Worm (Caenorhabditis elegans) whole organism, mixed stage, embryonic: ENCODE data around the gene flp-26.
A peak's percentile ranks its signal among the peaks of the same experiment; 100 is the strongest.

Experiments
- M03D4.4 ChIP-seq: sonication (generic microtip); optimal IDR thresholded peaks from 2 replicates; lab custom pipeline; 2017; ENCODE audit warnings: mild to moderate bottlenecking, missing genetic modification characterization, missing compliant biosample characterization
- bed-3 ChIP-seq: fragments of 200-800 bp; sonication (Bioruptor generic); optimal IDR thresholded peaks from 3 replicates; lab custom pipeline; 2018; ENCODE audit warnings: mild to moderate bottlenecking, missing genetic modification characterization, moderate library complexity, missing compliant biosample characterization
- blmp-1 ChIP-seq: fragments of 150-350 bp; optimal IDR thresholded peaks from 2 replicates; lab custom pipeline; 2014; ENCODE audit warnings: missing biosample characterization, missing genetic modification characterization
- ceh-39 ChIP-seq: fragments of 150-350 bp; optimal IDR thresholded peaks from 2 replicates; lab custom pipeline; 2014; ENCODE audit warnings: missing biosample characterization, missing genetic modification characterization
- ceh-43 ChIP-seq: fragments of 200-800 bp; sonication (Bioruptor generic); optimal IDR thresholded peaks from 2 replicates; lab custom pipeline; 2018; ENCODE audit warnings: mild to moderate bottlenecking, missing genetic modification characterization, moderate library complexity, missing compliant biosample characterization
- ceh-83 ChIP-seq: fragments of 200-800 bp; sonication (Bioruptor generic); optimal IDR thresholded peaks from 2 replicates; lab custom pipeline; 2018; ENCODE audit warnings: mild to moderate bottlenecking, missing genetic modification characterization, missing compliant biosample characterization
- ces-1 ChIP-seq: fragments of 150-350 bp; optimal IDR thresholded peaks from 2 replicates; lab custom pipeline; 2014; ENCODE audit warnings: missing biosample characterization, missing genetic modification reagents, missing genetic modification characterization
- cnd-1 ChIP-seq: fragments of 200-800 bp; sonication (Bioruptor generic); optimal IDR thresholded peaks from 2 replicates; lab custom pipeline; 2018; ENCODE audit warnings: mild to moderate bottlenecking, missing genetic modification characterization, missing compliant biosample characterization
- drap-1 ChIP-seq: fragments of 200-800 bp; sonication (Bioruptor generic); optimal IDR thresholded peaks from 3 replicates; lab custom pipeline; 2018; ENCODE audit warnings: mild to moderate bottlenecking, missing genetic modification characterization, missing compliant biosample characterization
- elt-3 ChIP-seq: fragments of 150-350 bp; optimal IDR thresholded peaks from 2 replicates; lab custom pipeline; 2014; ENCODE audit warnings: missing biosample characterization, missing genetic modification characterization
- ham-2 ChIP-seq: fragments of 200-800 bp; sonication (Bioruptor generic); optimal IDR thresholded peaks from 2 replicates; lab custom pipeline; 2018; ENCODE audit warnings: mild to moderate bottlenecking, missing genetic modification characterization, missing compliant biosample characterization
- hlh-1 ChIP-seq: fragments of 150-350 bp; optimal IDR thresholded peaks from 2 replicates; lab custom pipeline; 2014; ENCODE audit warnings: missing biosample characterization, missing genetic modification reagents, missing genetic modification characterization
- lin-32 ChIP-seq: fragments of 200-800 bp; sonication (Bioruptor generic); optimal IDR thresholded peaks from 2 replicates; lab custom pipeline; 2018; ENCODE audit warnings: mild to moderate bottlenecking, missing genetic modification characterization, missing compliant biosample characterization
- lsy-2 ChIP-seq: fragments of 150-350 bp; optimal IDR thresholded peaks from 2 replicates; lab custom pipeline; 2014; ENCODE audit warnings: missing biosample characterization, missing genetic modification characterization
- mls-2 ChIP-seq: sonication (generic microtip); optimal IDR thresholded peaks from 2 replicates; lab custom pipeline; 2016; ENCODE audit warnings: mild to moderate bottlenecking, missing genetic modification characterization, moderate library complexity, missing compliant biosample characterization
- nhr-12 ChIP-seq: fragments of 150-350 bp; optimal IDR thresholded peaks from 2 replicates; lab custom pipeline; 2014; ENCODE audit warnings: missing biosample characterization, missing genetic modification characterization
- nhr-28 ChIP-seq: fragments of 150-350 bp; optimal IDR thresholded peaks from 2 replicates; lab custom pipeline; 2014; ENCODE audit warnings: missing biosample characterization, missing genetic modification characterization
- pha-4 ChIP-seq: fragments of 150-350 bp; optimal IDR thresholded peaks from 2 replicates; lab custom pipeline; 2018; ENCODE audit warnings: missing biosample characterization, missing genetic modification reagents, missing genetic modification characterization
- sem-2 ChIP-seq: fragments of 200-800 bp; sonication (Bioruptor generic); optimal IDR thresholded peaks from 2 replicates; lab custom pipeline; 2018; ENCODE audit warnings: mild to moderate bottlenecking, missing genetic modification characterization, missing compliant biosample characterization
- snpc-4 ChIP-seq: fragments of 150-350 bp; optimal IDR thresholded peaks from 2 replicates; lab custom pipeline; 2014; ENCODE audit warnings: missing biosample characterization, missing genetic modification characterization
- sptf-1 ChIP-seq: sonication (generic microtip); optimal IDR thresholded peaks from 2 replicates; lab custom pipeline; 2017; ENCODE audit warnings: mild to moderate bottlenecking, missing genetic modification characterization, moderate library complexity, missing compliant biosample characterization
- tbx-8 ChIP-seq: fragments of 200-800 bp; sonication (Bioruptor generic); optimal IDR thresholded peaks from 2 replicates; lab custom pipeline; 2018; ENCODE audit warnings: mild to moderate bottlenecking, missing genetic modification characterization, moderate library complexity, missing compliant biosample characterization
- unc-120 ChIP-seq: sonication (generic microtip); optimal IDR thresholded peaks from 2 replicates; lab custom pipeline; 2017; ENCODE audit warnings: missing genetic modification characterization, missing compliant biosample characterization; ENCODE audit not compliant: poor library complexity, severe bottlenecking
- unc-62 ChIP-seq: fragments of 150-350 bp; optimal IDR thresholded peaks from 2 replicates; lab custom pipeline; 2014; ENCODE audit warnings: missing biosample characterization, missing genetic modification reagents, missing genetic modification characterization
- zip-8 ChIP-seq: fragments of 150-350 bp; optimal IDR thresholded peaks from 2 replicates; lab custom pipeline; 2014; ENCODE audit warnings: missing biosample characterization, missing genetic modification characterization

Gene flp-26

DNA sequence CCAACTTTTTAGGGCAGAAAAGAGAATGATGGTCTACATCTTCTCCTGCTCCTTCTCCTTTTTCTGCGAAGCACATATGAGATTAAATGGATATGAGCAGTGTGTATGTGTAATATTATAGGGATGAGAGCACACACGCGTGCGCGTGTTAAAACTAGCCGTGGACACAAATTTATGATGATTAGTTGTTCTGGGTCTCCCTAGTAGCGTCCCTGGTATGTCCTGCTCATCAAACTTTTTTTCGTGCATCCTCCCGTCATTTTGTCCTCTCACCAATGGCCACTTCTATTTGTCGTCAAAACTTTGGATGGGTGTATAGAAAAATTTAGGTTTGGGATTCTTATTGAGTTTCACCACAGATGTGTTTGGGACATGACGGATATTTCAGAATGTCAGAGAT, 27.0 kb upstream of the flp-26 start:
- TF ChIP-seq lin-32, result no peak
- peak; percentile 15 for TF ChIP-seq ces-1 (GFP tag; lab: Kevin White, UChicago)

DNA sequence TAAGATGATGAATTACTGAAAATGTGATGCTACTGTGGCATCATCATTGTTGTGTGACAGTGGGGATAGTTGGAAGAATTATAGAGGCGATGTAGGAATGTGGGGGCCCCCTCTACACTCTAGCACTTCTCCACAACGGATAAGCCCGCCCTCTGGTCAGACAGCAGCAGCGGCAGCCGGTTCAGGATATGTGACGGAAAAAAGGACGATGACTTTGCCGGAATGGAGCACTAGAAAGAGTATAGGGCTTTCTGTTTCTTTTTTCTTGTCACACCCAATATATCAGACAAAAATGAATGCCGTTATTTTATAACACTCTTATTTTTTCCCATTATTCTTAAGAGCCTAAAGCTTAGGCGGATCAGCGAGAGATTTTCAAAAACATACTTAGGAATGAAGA, 23.5 kb upstream of the flp-26 start, which contains the start of gene tyra-2:
Gene tyra-2 (minus strand): TSS at position 101 of the 400 bp plus-strand sequence.
- TF ChIP-seq snpc-4 (no peak), pha-4 (tag; lab: Kevin White, UChicago) (no peak), ceh-39 (tag; lab: Kevin White, UChicago) (no peak), ces-1 (GFP tag; lab: Kevin White, UChicago) (no peak), ceh-83 (GFP tag; lab: Kevin White, UChicago) (no peak), ham-2 (GFP tag; lab: Kevin White, UChicago) (no peak), elt-3 (tag; lab: Kevin White, UChicago) (no peak), M03D4.4 (no peak), drap-1 (GFP tag; lab: Kevin White, UChicago) (no peak), hlh-1 (tag; lab: Kevin White, UChicago) (no peak), sptf-1 (tag; lab: Kevin White, UChicago) (no peak), mls-2 (tag; lab: Kevin White, UChicago) (no peak), sem-2 (no peak), unc-62 (no peak), nhr-12 (tag; lab: Kevin White, UChicago) (no peak), cnd-1 (tag; lab: Kevin White, UChicago) (no peak), zip-8 (tag; lab: Kevin White, UChicago) (no peak), lsy-2 (tag; lab: Kevin White, UChicago) (no peak)
- TF ChIP-seq, all 35 proteins: peak for 0

DNA sequence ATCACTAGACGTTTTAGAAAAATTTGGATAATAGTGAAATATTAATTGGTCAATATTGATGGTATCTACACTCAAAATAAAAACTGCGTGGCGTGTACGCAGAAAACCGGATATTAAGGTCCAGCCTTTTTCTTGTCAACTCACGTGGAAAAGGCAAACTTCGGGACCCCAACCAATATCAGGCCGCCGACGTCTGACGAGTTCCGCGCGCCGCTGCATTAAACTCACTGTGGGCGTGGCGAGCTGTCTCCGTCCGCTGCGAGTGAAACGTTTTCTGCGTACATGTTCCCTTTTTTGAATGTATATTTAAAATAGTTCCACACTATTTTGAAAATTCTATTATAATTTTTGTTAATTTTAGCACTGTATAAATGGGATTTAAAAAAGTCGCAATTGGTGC, 23.0 kb upstream of the flp-26 start:
- TF ChIP-seq blmp-1 (tag; lab: Kevin White, UChicago) (no peak), ceh-39 (tag; lab: Kevin White, UChicago) (no peak), cnd-1 (tag; lab: Kevin White, UChicago) (no peak), zip-8 (tag; lab: Kevin White, UChicago) (no peak)
- TF ChIP-seq, all 35 proteins: peak for 0

DNA sequence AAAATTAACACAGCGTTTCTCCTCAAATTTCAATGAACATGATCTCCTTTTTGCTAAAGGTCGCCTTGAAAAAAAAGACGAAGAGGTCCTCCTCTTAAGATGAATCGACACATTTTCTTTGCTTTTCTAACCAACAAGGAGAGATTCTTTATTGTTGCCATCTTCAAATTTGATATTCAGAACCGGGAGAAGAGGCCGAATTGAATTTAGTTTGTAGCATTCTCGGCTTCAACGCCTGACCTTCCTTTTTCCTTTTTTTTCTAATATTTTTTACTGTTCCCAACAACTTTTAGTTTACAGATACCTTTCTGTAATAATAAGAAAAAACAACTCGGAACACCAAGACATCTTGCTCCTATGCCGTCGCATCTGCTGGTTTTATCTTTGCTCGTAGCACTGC, 9.2 kb upstream of the flp-26 start, which contains the start of gene cah-5:
Gene cah-5 (plus strand): TSS at position 301 of the 400 bp plus-strand sequence.
- TF ChIP-seq unc-120 (tag; lab: Kevin White, UChicago) (no peak), ces-1 (GFP tag; lab: Kevin White, UChicago) (peak; percentile 26)

DNA sequence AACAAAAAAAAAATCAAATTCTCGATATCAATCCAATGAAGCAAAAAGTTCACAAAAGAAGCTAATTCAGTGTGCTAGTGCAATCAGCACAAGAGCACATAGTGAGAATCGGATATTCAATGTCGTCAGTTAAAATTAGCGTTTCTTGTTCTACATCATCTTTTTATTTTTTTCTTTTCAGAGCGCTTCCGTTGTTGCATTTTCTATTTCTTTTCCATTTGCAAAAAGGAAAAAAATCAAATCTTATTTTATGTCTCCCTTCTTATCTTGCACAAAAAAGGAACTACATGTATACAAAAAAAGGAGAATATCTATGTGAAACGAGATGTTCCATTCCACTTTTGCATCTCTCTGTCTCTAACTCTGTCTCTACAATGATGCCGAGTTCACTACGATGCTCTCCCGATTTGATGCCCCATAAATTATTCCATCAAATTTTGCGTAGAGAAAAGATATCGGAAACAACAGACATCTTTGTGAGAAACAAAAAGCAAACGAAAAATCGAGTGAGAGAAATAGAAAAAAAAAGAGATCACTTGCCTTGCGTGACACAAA, 4.9 kb downstream of the flp-26 start:
- TF ChIP-seq ces-1 (GFP tag; lab: Kevin White, UChicago) (peak; percentile 47), cnd-1 (tag; lab: Kevin White, UChicago) (no peak)

DNA sequence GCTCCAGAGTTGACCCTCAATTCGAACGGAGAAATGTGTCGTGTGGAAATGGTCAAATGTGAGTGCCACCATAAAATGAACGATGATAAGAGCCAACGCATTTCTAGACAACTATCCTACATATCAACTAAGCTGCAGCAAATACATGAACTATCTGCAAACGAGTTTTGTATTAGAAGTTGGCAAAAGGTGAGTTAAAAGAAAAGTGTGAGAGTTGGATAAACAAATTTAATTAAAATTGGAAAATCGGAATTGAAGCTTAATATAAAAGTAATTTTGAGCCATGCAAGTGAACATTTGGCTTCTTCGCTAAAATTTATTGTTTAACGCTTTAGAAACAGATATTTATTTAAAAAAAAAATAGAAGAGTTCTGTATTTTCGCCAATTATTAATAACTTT, 7.0 kb downstream of the flp-26 start, which contains the start of gene cest-19:
Gene cest-19 (minus strand): TSS at position 101 of the 400 bp plus-strand sequence.
- TF ChIP-seq ceh-43 (GFP tag; lab: Kevin White, UChicago), result no peak

DNA sequence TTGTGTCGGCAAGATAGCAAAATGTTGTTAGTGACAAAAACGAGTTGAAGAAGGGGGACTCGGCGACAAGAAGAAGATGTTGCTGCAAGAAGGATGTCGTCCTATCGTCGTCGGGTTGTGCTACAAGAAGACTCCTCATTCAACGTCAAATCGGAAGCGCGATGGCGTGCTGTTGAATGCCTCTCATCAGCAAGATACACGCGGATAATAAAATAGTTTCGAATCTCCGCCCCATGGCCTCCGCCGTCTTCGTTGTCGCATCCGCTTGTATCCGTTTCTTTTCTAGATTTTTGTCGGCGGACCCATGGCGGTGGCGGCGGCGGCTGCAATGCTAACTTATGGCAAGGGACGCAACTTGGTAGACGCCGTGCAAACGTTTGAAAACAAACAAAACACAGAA, 9.1 kb downstream of the flp-26 start:
- TF ChIP-seq bed-3 (GFP tag; lab: Kevin White, UChicago) (no peak), ces-1 (GFP tag; lab: Kevin White, UChicago) (peak; percentile 38), nhr-28 (no peak), ceh-39 (tag; lab: Kevin White, UChicago) (no peak), hlh-1 (tag; lab: Kevin White, UChicago) (no peak)
- TF ChIP-seq, all 35 proteins: peak for 1

DNA sequence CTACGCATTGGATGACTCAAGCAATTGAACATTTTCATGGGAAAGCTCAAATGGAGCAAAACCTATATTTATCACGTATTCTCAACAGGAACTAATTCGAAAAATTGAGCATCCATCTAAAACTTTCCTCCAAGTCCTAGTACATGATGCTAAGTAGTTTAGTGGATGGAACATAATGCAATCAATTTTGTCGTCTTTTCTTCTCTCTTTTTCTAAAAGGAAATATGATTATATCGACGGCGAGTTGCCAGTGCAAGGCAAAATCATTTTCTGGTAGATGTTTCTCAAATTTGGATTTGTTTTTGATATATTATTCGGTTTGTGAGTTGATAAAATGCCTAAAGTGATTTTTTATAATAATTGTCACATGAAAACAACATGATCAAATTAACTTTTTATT, 11.8 kb downstream of the flp-26 start:
- TF ChIP-seq ces-1 (GFP tag; lab: Kevin White, UChicago) (peak; percentile 100), sem-2 (no peak), tbx-8 (GFP tag; lab: Kevin White, UChicago) (no peak)
